Worm (Caenorhabditis elegans): ENCODE data around the gene npr-22.
A peak's percentile ranks its signal among the peaks of the same experiment; 100 is the strongest.

npr-22 gene

ce11 chrIV:8559132-8559531 lies at the start of gene npr-22:
Gene npr-22 (plus strand): TSS chrIV:8559432.
- TF ChIP-seq fkh-6 (tag; optimal IDR thresholded peaks at IDR 0.05), result no peak
- no peak for TF ChIP-seq hlh-13 (GFP tag; optimal IDR thresholded peaks at IDR 0.05)
- TF ChIP-seq nfya-1 (tag; optimal IDR thresholded peaks at IDR 0.05), result no peak
- no peak for TF ChIP-seq sdc-2 (tag; optimal IDR thresholded peaks at IDR 0.05)

- no peak for TF ChIP-seq F13H6.1 (tag; optimal IDR thresholded peaks at IDR 0.05)
- TF ChIP-seq hlh-8 (tag; optimal IDR thresholded peaks at IDR 0.05), result no peak
- no peak for TF ChIP-seq syd-9 (tag; optimal IDR thresholded peaks at IDR 0.05)
- no peak for TF ChIP-seq ceh-24 (tag; optimal IDR thresholded peaks at IDR 0.05)
- no peak for TF ChIP-seq pha-4 (tag; optimal IDR thresholded peaks at IDR 0.05)
- TF ChIP-seq ceh-30 (tag; optimal IDR thresholded peaks at IDR 0.05), result no peak
Measured at ce11 chrIV:8510534-8510933, 48.7 kb upstream of the npr-22 start, which contains the start of gene tag-77. Gene tag-77 (minus strand): TSS chrIV:8510548.

- TF ChIP-seq ztf-16 (tag; optimal IDR thresholded peaks at IDR 0.05) (no peak), unc-42 (tag; optimal IDR thresholded peaks at IDR 0.05) (peak; percentile 97), elt-4 (tag; optimal IDR thresholded peaks at IDR 0.05) (no peak), sox-2 (GFP tag; IDR thresholded peaks at IDR 0.05) (no peak)
Measured at ce11 chrIV:8511056-8511455, 48.2 kb upstream of the npr-22 start, which contains the start of gene mes-6. Gene mes-6 (plus strand): TSS chrIV:8511284.

DNA sequence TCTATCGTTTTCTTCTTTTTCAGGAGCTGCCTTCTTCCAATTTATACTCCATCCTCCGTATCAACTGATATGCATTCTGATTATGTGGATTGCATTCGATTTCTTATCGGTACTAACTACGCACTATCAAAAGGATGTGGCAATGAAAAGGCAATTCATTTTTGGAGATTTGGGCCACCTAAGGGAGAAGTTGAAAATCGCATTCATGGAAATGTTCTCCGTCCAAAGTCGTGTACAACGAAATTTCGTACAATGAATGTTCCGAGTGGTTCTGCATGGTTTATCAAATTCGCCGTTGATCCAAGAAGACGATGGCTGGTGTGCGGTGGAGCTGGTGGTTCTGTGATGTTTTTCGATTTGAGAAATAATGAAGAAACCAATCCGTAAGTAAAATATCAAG lies 46.6 kb upstream of the npr-22 start, which contains the start of gene C09G4.4:
Gene C09G4.4, plus strand, starts transcription at position 301 of the 400 bp plus-strand sequence.
- TF ChIP-seq F13H6.1 (tag; optimal IDR thresholded peaks at IDR 0.05) (no peak), tbx-2 (tag; optimal IDR thresholded peaks at IDR 0.05) (no peak), ceh-9 (tag; optimal IDR thresholded peaks at IDR 0.05) (no peak), pha-4 (tag; optimal IDR thresholded peaks at IDR 0.05) (no peak), C08G9.2 (tag; optimal IDR thresholded peaks at IDR 0.05) (no peak), elt-2 (tag; optimal IDR thresholded peaks at IDR 0.05) (peak; percentile 15), sdc-2 (tag; optimal IDR thresholded peaks at IDR 0.05) (no peak), ets-4 (tag; optimal IDR thresholded peaks at IDR 0.05) (no peak)

- no peak for TF ChIP-seq lim-6 (tag; optimal IDR thresholded peaks at IDR 0.05)
Measured at ce11 chrIV:8513619-8514018, 45.6 kb upstream of the npr-22 start, which contains the start of gene cks-1. Gene cks-1 (plus strand): TSS chrIV:8513919.

DNA sequence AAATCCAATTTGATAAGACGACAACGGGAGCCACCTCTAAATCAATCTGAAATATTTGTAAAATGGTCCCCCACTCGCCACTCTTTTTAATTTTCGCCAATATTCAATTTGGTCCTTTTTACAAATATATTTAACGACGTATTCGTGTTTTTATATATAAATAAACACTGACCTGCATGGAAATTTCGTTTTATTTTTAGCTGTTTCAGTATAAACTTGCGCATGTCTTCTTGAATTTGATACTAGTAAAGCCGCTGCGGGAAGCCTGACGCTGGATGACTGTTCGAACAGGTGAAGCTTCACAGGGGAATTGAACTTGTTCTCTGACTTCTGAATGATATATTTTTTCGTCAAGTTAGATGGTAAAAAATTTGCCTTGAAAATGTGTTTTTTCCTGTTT lies 44.7 kb upstream of the npr-22 start:
- no peak for TF ChIP-seq rnt-1 (tag; optimal IDR thresholded peaks at IDR 0.05)
- no peak for TF ChIP-seq eyg-1 (tag; optimal IDR thresholded peaks at IDR 0.05)
- TF ChIP-seq fax-1 (tag; optimal IDR thresholded peaks at IDR 0.05), result no peak
- no peak for TF ChIP-seq pat-9 (tag; optimal IDR thresholded peaks at IDR 0.05)
- no peak for TF ChIP-seq T23F11.4 (GFP tag; optimal IDR thresholded peaks at IDR 0.05)

ce11 chrIV:8519949-8520348 lies 39.3 kb upstream of the npr-22 start:
- TF ChIP-seq fkh-10 (GFP tag; optimal IDR thresholded peaks at IDR 0.05) (no peak), ahr-1 (tag; optimal IDR thresholded peaks at IDR 0.05) (no peak), odd-2 (tag; optimal IDR thresholded peaks at IDR 0.05) (no peak), pqm-1 (tag; optimal IDR thresholded peaks at IDR 0.05) (no peak), C08G9.2 (tag; optimal IDR thresholded peaks at IDR 0.05) (no peak), T23F11.4 (GFP tag; optimal IDR thresholded peaks at IDR 0.05) (no peak), ttx-3 (tag; optimal IDR thresholded peaks at IDR 0.05) (no peak), ceh-14 (tag; optimal IDR thresholded peaks at IDR 0.05) (no peak), tbx-2 (tag; optimal IDR thresholded peaks at IDR 0.05) (no peak), che-1 (tag; optimal IDR thresholded peaks at IDR 0.05) (no peak), C38D4.7 (GFP tag; optimal IDR thresholded peaks at IDR 0.05) (no peak), npax-4 (tag; optimal IDR thresholded peaks at IDR 0.05) (no peak), hlh-6 (tag; optimal IDR thresholded peaks at IDR 0.05) (no peak), dmd-4 (tag; optimal IDR thresholded peaks at IDR 0.05; ENCODE audit: borderline replicate concordance) (no peak), sox-2 (GFP tag; IDR thresholded peaks at IDR 0.05) (no peak), nfya-1 (tag; optimal IDR thresholded peaks at IDR 0.05) (no peak), elt-2 (tag; optimal IDR thresholded peaks at IDR 0.05) (no peak), unc-86 (tag; optimal IDR thresholded peaks at IDR 0.05) (no peak)
